Worm (Caenorhabditis elegans) whole organism, midembryonic: ENCODE results near the gene Y37D8A.5.

Experiments used
- T22C8.4 ChIP-seq: fragments of 200-800 bp; sonication (Bioruptor generic); IDR thresholded peaks from 2 replicates; pipeline ENCODE4 v1.3.6; 2022; ENCODE audit warnings: missing genetic modification characterization, missing compliant biosample characterization
- cog-1 ChIP-seq: sonication (generic microtip); optimal IDR thresholded peaks from 2 replicates; lab custom pipeline; 2016; ENCODE audit warnings: missing genetic modification characterization, missing compliant biosample characterization
- flt-1 ChIP-seq: fragments of 200-800 bp; sonication (Bioruptor generic); IDR thresholded peaks from 2 replicates; pipeline ENCODE4 v1.3.6; 2022; ENCODE audit warnings: missing genetic modification characterization, missing compliant biosample characterization
- klf-2 ChIP-seq: fragments of 200-800 bp; sonication (Bioruptor generic); conservative IDR thresholded peaks from 2 replicates; pipeline ENCODE4 v1.3.6; 2022; ENCODE audit warnings: missing genetic modification reagents, missing genetic modification characterization, missing compliant biosample characterization
- med-1 ChIP-seq: sonication (generic microtip); optimal IDR thresholded peaks from 2 replicates; lab custom pipeline; 2017; ENCODE audit warnings: missing genetic modification characterization, mild to moderate bottlenecking, missing compliant biosample characterization, antibody characterized with exemption, missing genetic modification reagents; ENCODE audit not compliant: insufficient read depth
- ref-1 ChIP-seq: fragments of 200-800 bp; sonication (Bioruptor generic); conservative IDR thresholded peaks from 2 replicates; pipeline ENCODE4 v1.3.6; 2022; ENCODE audit warnings: missing genetic modification reagents, missing genetic modification characterization, missing compliant biosample characterization
- tab-1 ChIP-seq: fragments of 200-800 bp; sonication (Bioruptor generic); IDR thresholded peaks from 2 replicates; pipeline ENCODE4 v1.3.6; 2022; ENCODE audit warnings: missing genetic modification characterization, missing compliant biosample characterization
- ztf-23 ChIP-seq: fragments of 200-800 bp; sonication (Bioruptor generic); IDR thresholded peaks from 2 replicates; pipeline ENCODE4 v1.3.6; 2022; ENCODE audit warnings: missing genetic modification reagents, missing genetic modification characterization, missing compliant biosample characterization
- ztf-29 ChIP-seq: fragments of 200-800 bp; sonication (Bioruptor generic); IDR thresholded peaks from 2 replicates; pipeline ENCODE4 v1.3.6; 2022; ENCODE audit warnings: missing genetic modification reagents, missing genetic modification characterization, missing compliant biosample characterization

Y37D8A.5 gene

DNA sequence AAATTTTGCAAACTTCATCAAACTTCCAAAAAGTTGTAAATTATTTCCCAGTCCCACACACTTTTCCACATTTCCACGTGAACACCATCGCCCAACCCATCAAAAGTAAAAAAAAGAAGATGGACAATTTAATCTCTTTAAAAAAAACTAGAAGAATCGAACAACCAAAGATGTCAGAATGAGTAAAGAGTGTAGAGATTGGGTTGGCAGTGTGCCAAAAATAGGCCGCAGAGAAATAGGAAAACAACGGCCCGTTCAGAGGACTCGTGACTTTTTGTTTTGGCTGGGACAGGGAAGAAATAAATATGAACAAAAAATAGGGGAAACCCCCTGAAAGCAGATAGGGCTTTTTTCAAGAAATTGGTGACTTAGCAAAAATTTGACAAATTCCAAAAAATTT lies 12.4 kb downstream of the Y37D8A.5 start:
- no peak for TF ChIP-seq med-1 (GFP tag; lab: Kevin White, UChicago)
- no peak for TF ChIP-seq flt-1 (GFP tag; lab: Robert Waterston, UW)
- TF ChIP-seq ztf-23 (GFP tag; lab: Robert Waterston, UW): no peak
- no peak for TF ChIP-seq klf-2 (GFP tag; lab: Robert Waterston, UW)
- no peak for TF ChIP-seq ref-1 (GFP tag; lab: Robert Waterston, UW)
- TF ChIP-seq T22C8.4 (GFP tag; lab: Robert Waterston, UW): no peak
- TF ChIP-seq cog-1 (tag; lab: Kevin White, UChicago): no peak
- no peak for TF ChIP-seq tab-1 (GFP tag; lab: Robert Waterston, UW)
- TF ChIP-seq ztf-29 (GFP tag; lab: Robert Waterston, UW): no peak

DNA sequence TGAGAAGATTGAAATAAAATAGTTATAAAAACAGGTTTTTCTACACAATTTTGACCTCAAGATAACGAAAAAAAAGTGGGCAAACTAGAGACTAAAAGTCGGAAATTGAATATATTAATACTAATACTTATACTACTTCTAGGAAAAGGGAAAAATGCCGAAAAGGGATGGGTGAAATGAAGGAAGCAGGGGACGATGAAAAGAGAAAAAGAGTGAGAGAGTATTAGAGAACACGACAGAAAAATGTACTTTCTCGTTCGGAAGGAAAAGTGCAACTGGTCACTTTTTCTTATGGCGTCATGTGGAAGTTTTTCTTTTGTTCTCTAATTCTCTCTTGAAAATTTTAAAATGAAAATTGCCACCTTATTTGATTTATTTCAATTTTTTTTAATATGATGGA lies 14.0 kb downstream of the Y37D8A.5 start:
- no peak for TF ChIP-seq ref-1 (GFP tag; lab: Robert Waterston, UW)
- TF ChIP-seq flt-1 (GFP tag; lab: Robert Waterston, UW): no peak
- no peak for TF ChIP-seq T22C8.4 (GFP tag; lab: Robert Waterston, UW)
- no peak for TF ChIP-seq med-1 (GFP tag; lab: Kevin White, UChicago)
- TF ChIP-seq ztf-23 (GFP tag; lab: Robert Waterston, UW): no peak
- no peak for TF ChIP-seq klf-2 (GFP tag; lab: Robert Waterston, UW)
- TF ChIP-seq ztf-29 (GFP tag; lab: Robert Waterston, UW): no peak
- TF ChIP-seq tab-1 (GFP tag; lab: Robert Waterston, UW): no peak
- TF ChIP-seq cog-1 (tag; lab: Kevin White, UChicago): no peak

DNA sequence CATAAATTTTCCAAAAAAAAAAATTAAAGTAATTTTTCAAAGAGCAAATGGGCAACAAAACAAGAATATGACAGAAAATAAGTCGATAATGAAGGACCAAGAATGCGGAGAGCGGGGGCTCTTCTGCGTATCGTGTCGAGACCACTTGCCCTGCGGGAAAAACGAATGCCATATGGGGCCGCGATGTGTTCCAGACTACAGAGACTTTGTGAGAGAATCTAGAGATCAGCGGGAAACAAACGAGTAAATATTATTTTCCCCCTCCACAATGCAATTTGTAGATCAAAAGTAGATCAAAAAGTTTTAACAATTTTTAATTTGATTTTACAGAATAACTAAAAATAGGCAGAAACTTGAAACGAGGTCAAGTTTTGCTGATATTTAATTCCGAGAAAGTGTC lies 15.1 kb downstream of the Y37D8A.5 start:
- TF ChIP-seq ztf-29 (GFP tag; lab: Robert Waterston, UW) (no peak), ref-1 (GFP tag; lab: Robert Waterston, UW) (no peak), T22C8.4 (GFP tag; lab: Robert Waterston, UW) (no peak), ztf-23 (GFP tag; lab: Robert Waterston, UW) (no peak), med-1 (GFP tag; lab: Kevin White, UChicago) (no peak), cog-1 (tag; lab: Kevin White, UChicago) (no peak)

DNA sequence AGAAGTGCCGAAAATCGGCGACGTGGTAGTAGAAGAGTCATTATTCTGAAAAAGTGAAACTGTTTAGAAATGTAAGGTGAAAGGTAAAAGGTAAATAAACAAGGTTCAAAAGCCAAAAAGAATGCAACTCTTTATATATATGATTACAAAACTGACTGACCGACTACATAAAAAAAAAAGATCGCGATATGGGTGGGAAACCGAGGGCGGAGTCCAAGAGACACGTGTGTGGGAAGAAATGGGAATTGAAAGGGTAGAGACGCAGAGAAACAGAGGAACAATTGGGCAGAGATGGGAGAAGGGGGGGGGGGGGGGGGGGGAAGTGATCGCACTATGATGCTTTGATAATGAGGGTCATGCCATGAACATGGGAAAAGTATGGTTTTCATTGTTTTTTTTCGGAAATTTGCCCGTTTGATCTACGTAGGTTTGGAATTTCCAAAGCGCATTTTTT lies 16.4 kb downstream of the Y37D8A.5 start, which contains the start of gene Y37D8A.4:
Y37D8A.4 (minus strand) TSS at position 51 of the 454 bp plus-strand sequence.
- TF ChIP-seq ztf-29 (GFP tag; lab: Robert Waterston, UW) (no peak), med-1 (GFP tag; lab: Kevin White, UChicago) (no peak), tab-1 (GFP tag; lab: Robert Waterston, UW) (no peak), T22C8.4 (GFP tag; lab: Robert Waterston, UW) (no peak), flt-1 (GFP tag; lab: Robert Waterston, UW) (no peak), klf-2 (GFP tag; lab: Robert Waterston, UW) (no peak), ref-1 (GFP tag; lab: Robert Waterston, UW) (no peak), ztf-23 (GFP tag; lab: Robert Waterston, UW) (no peak), cog-1 (tag; lab: Kevin White, UChicago) (no peak)

DNA sequence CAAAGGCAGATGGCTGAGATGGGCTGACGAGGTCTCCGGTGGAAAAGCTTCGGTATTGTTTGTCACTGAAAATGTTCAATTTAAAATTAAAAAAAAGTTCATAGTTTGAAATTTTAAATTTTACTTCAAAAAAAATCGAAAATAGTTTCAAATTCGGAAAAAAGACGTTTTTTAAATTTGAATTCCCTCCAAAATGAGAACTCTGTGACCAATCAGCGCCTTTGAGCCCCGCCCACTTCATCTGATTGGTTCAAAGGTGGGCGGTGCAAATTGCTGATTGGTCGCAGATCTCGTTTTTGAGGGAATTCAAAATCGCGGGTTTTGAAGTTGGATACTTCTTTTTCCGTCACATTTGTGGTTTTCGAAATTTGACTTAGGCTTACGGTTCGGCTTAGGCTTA lies 17.0 kb downstream of the Y37D8A.5 start:
- TF ChIP-seq ztf-23 (GFP tag; lab: Robert Waterston, UW): no peak
- no peak for TF ChIP-seq med-1 (GFP tag; lab: Kevin White, UChicago)
- no peak for TF ChIP-seq cog-1 (tag; lab: Kevin White, UChicago)
- no peak for TF ChIP-seq ztf-29 (GFP tag; lab: Robert Waterston, UW)
- no peak for TF ChIP-seq tab-1 (GFP tag; lab: Robert Waterston, UW)
- TF ChIP-seq ref-1 (GFP tag; lab: Robert Waterston, UW): no peak
- no peak for TF ChIP-seq flt-1 (GFP tag; lab: Robert Waterston, UW)
- no peak for TF ChIP-seq T22C8.4 (GFP tag; lab: Robert Waterston, UW)
- no peak for TF ChIP-seq klf-2 (GFP tag; lab: Robert Waterston, UW)

DNA sequence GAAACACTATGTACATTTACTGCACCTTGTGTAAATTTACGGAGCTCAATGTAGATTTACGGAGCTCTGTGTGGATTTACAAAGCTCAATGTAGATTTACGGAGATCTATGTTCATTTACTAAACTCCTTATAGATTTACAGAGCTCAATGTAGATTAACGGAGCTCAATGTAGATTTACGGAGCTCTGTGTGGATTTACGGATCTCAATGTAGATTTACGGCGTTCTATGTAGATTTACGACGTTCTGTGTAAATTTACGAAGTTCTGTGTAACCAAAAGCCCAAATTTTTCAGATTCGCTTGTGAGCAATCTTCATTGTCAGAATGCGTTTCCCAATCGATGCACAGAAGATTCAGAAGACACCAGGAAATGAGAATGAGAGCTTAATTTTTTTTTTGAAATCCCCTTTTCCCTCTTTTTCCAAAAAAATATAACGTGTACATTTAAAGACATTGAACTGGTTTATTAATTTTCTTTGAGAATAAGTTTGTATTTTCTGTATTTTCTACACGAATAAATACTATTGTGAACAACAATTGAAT lies 18.5 kb downstream of the Y37D8A.5 start:
- TF ChIP-seq ztf-23 (GFP tag; lab: Robert Waterston, UW) (no peak), med-1 (GFP tag; lab: Kevin White, UChicago) (no peak), flt-1 (GFP tag; lab: Robert Waterston, UW) (no peak), klf-2 (GFP tag; lab: Robert Waterston, UW) (no peak), ztf-29 (GFP tag; lab: Robert Waterston, UW) (no peak), ref-1 (GFP tag; lab: Robert Waterston, UW) (no peak), T22C8.4 (GFP tag; lab: Robert Waterston, UW) (no peak), tab-1 (GFP tag; lab: Robert Waterston, UW) (no peak), cog-1 (tag; lab: Kevin White, UChicago) (no peak)

DNA sequence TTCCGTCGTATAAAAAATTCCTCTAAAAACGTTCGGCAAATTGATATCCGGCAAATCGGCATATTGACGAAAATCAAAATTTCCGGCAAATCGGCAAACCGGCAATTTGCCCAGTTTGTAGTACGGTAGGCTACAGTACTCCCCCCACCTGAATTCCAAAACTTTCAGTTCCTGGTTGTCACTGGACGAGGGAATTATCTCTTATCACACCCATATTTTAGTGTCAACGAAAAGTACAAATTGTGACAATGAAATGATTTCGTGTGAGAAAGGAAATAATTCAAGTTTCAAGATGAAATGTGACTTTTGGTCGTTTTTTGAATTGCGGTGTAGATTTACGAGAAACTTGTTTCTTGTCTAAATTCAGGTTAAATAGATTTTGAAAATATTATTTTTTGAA lies 22.2 kb downstream of the Y37D8A.5 start:
- TF ChIP-seq ztf-23 (GFP tag; lab: Robert Waterston, UW) (no peak), tab-1 (GFP tag; lab: Robert Waterston, UW) (no peak), cog-1 (tag; lab: Kevin White, UChicago) (no peak), ztf-29 (GFP tag; lab: Robert Waterston, UW) (no peak), ref-1 (GFP tag; lab: Robert Waterston, UW) (no peak)

DNA sequence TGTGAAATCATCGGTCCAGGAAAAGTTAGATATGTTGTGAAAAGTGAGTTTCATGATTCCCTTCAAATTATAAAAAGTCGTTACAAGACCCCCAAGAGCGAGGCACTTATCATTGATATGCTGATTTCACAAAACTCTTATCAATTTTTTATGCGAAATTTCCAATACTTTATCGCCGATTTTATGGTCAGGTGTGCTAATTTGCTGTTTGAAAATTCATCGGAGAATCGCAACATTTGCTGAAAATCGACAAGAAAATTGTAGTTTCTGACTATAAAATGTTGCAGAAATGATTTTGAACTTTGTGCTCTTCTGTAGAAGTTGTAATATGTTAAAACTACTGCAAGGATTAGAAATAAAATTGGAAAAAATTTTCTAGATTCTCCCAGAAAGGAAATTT lies 23.6 kb downstream of the Y37D8A.5 start:
- no peak for TF ChIP-seq ref-1 (GFP tag; lab: Robert Waterston, UW)
- no peak for TF ChIP-seq tab-1 (GFP tag; lab: Robert Waterston, UW)
- no peak for TF ChIP-seq cog-1 (tag; lab: Kevin White, UChicago)
- TF ChIP-seq flt-1 (GFP tag; lab: Robert Waterston, UW): no peak

DNA sequence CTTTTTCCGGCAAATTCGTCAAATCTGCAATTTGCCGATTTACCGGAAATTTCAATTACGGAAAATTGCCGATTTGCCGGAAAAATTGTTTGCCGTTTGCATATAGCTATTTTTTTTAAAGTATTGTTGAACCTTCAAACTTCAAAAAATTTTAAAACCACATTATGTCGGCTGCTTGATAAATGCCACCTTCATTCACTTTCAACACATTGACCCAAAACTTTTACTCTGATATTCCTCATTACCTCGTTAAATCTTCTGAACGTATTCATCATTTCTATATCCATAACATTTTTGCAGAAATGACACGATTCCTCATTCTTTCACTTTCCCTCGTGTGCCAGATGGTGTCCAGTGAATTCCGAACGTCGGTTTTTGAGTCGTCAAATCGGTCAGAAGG lies 26.2 kb downstream of the Y37D8A.5 start, which contains the start of gene Y37D8A.3:
Y37D8A.3 (plus strand) TSS at position 301 of the 400 bp plus-strand sequence.
- TF ChIP-seq flt-1 (GFP tag; lab: Robert Waterston, UW): no peak
- no peak for TF ChIP-seq ztf-23 (GFP tag; lab: Robert Waterston, UW)
- TF ChIP-seq T22C8.4 (GFP tag; lab: Robert Waterston, UW): no peak
- no peak for TF ChIP-seq klf-2 (GFP tag; lab: Robert Waterston, UW)
- TF ChIP-seq cog-1 (tag; lab: Kevin White, UChicago): no peak
- TF ChIP-seq med-1 (GFP tag; lab: Kevin White, UChicago): no peak
- no peak for TF ChIP-seq ref-1 (GFP tag; lab: Robert Waterston, UW)
- no peak for TF ChIP-seq tab-1 (GFP tag; lab: Robert Waterston, UW)
- no peak for TF ChIP-seq ztf-29 (GFP tag; lab: Robert Waterston, UW)
